Fruit fly (Drosophila melanogaster): ENCODE data around the gene CCT6.

CCT6 gene

DNA sequence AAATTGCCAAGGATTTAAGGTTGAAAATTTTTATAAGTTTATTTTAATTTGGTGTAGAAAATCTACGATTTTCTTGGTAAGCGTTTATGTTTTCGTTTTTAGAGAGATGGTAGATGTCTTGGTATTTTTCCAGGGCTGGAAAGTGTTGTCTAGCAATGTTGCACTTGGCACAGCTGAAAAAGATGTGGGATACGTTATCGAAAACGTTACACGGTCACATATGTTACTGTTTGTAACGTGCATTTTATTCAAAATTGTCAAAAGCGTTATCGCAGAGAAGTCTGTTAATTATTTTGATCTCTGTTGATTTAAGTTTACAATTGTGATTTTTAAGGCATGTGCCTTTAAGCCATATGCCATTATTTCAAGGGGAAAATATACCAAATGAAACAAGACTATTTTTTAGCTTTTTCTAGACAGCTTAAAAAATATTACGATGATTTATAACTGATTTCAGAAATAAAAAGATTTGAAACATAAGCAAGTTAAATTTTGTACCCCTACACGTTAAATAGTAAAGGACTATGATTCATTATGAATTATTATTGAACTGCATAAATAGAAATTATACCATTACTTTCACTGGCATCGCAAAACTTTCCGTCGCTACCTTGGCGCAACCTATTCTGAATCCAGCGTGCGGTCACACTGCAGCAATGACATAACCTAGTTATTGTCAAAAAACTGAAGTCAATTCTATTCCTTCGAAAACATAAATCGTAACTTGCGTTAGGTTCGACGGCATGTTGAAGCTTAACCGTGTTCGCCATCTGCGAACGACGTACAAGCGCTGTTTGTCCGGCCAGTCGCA, 39.2 kb downstream of the CCT6 start, which contains the start of the genes Paf-AHalpha and mRpS30 (continued):
- TF ChIP-seq CG6175 (GFP tag; IDR thresholded peaks at IDR 0.05) (no peak), h (optimal IDR thresholded peaks at IDR 0.05) (no peak), Lhr (GFP tag; optimal IDR thresholded peaks at IDR 0.05) (no peak), p53 (GFP tag; optimal IDR thresholded peaks at IDR 0.05) (no peak), gfzf (GFP tag; optimal IDR thresholded peaks at IDR 0.05) (peak; percentile 69), bbx (GFP tag; IDR thresholded peaks at IDR 0.05; ENCODE audit: partially characterized antibody) (0 out of 2 replicates have a peak, but pooled peaks have one; percentile 35), CG14050 (GFP tag; IDR thresholded peaks at IDR 0.05) (no peak), nmo (GFP tag; optimal IDR thresholded peaks at IDR 0.05) (peak; percentile 12), slbo (GFP tag; IDR thresholded peaks at IDR 0.05) (peak; percentile 34; the same call in 1 of the 2 replicates), dimm (GFP tag; IDR thresholded peaks at IDR 0.05) (no peak), CG8388 (GFP tag; optimal IDR thresholded peaks at IDR 0.05) (no peak), CG15073 (GFP tag; optimal IDR thresholded peaks at IDR 0.05) (no peak), CG33557 (GFP tag; optimal IDR thresholded peaks at IDR 0.05) (no peak), CG9932 (GFP tag; IDR thresholded peaks at IDR 0.05) (peak; percentile 31; the same call in 1 of the 2 replicates), exex (tag; optimal IDR thresholded peaks at IDR 0.05) (no peak), CG30020 (tag; optimal IDR thresholded peaks at IDR 0.05) (peak; percentile 84), CG4730 (GFP tag; IDR thresholded peaks at IDR 0.05) (no peak), lilli (GFP tag; optimal IDR thresholded peaks at IDR 0.05) (peak; percentile 38), CG15601 (tag; optimal IDR thresholded peaks at IDR 0.05) (no peak), Sin3A (optimal IDR thresholded peaks at IDR 0.05) (peak; percentile 41), Elba2 (GFP tag; optimal IDR thresholded peaks at IDR 0.05) (no peak), sens (GFP tag) (peak; percentile 72), zfh1 (GFP tag; IDR thresholded peaks at IDR 0.05) (0 out of 3 replicates have a peak, but pooled peaks have one; percentile 28), sob (GFP tag; IDR thresholded peaks at IDR 0.05) (no peak), MESR4 (GFP tag; optimal IDR thresholded peaks at IDR 0.05) (peak; percentile 70), peb (GFP tag; IDR thresholded peaks at IDR 0.05) (no peak), Doc3 (GFP tag; IDR thresholded peaks at IDR 0.05; ENCODE audit: partially characterized antibody) (no peak), Med (GFP tag) (no peak), Dfd (GFP tag; optimal IDR thresholded peaks at IDR 0.05) (no peak), C15 (GFP tag; IDR thresholded peaks at IDR 0.05) (no peak), Deaf1 (tag; optimal IDR thresholded peaks at IDR 0.05) (no peak), CG7928 (GFP tag; optimal IDR thresholded peaks at IDR 0.05) (peak; percentile 87), odd (GFP tag; optimal IDR thresholded peaks at IDR 0.05) (no peak), CG17361 (GFP tag; IDR thresholded peaks at IDR 0.05) (no peak), Dek (tag; optimal IDR thresholded peaks at IDR 0.05) (no peak), nerfin-2 (GFP tag; IDR thresholded peaks at IDR 0.05; ENCODE audit: partially characterized antibody) (no peak), CG11093 (GFP tag; IDR thresholded peaks at IDR 0.05) (no peak), ac (GFP tag; optimal IDR thresholded peaks at IDR 0.05) (no peak), CG15479 (GFP tag; optimal IDR thresholded peaks at IDR 0.05) (no peak), CG10543 (GFP tag; optimal IDR thresholded peaks at IDR 0.05) (no peak), B-H2 (GFP tag; optimal IDR thresholded peaks at IDR 0.05) (no peak), knrl (GFP tag; IDR thresholded peaks at IDR 0.05; ENCODE audit: partially characterized antibody) (0 out of 3 replicates have a peak, but pooled peaks have one; percentile 36), Side (GFP tag; optimal IDR thresholded peaks at IDR 0.05) (no peak), jing (GFP tag; optimal IDR thresholded peaks at IDR 0.05) (no peak), Hmr (GFP tag; optimal IDR thresholded peaks at IDR 0.05) (no peak), Meics (GFP tag; optimal IDR thresholded peaks at IDR 0.05) (no peak), CG12155 (GFP tag; optimal IDR thresholded peaks at IDR 0.05) (no peak), prd (optimal IDR thresholded peaks at IDR 0.05) (no peak), prd (GFP tag; IDR thresholded peaks at IDR 0.05) (no peak), dm (GFP tag; optimal IDR thresholded peaks at IDR 0.05) (no peak)

Data from whole organism, embryonic.